Fruit fly (Drosophila melanogaster): Measurements from ENCODE around the gene Gem4c.
"Not testable (repeated sequence)": the region's sequence is repeated elsewhere in the genome, so short reads cannot be mapped to it uniquely, and the experiment has no call there.

- not testable (repeated sequence) for TF ChIP-seq h, Sin3A, psq, ttk, Myc, insv (optimal IDR thresholded peaks at IDR 0.05)
Measured at dm6 chrX:3944743-3945142, at the start of gene Gem4c.

Data from Kc167 (cell line).